Worm (Caenorhabditis elegans) whole organism, late embryonic: ENCODE measurements around the gene K12H6.6.

ENCODE experiments used
- fkh-6 ChIP-seq: sonication (generic microtip); optimal IDR thresholded peaks from 2 replicates; lab custom pipeline; 2016; ENCODE audit warnings: missing genetic modification characterization, missing compliant biosample characterization
- nhr-11 ChIP-seq: fragments of 150-350 bp; optimal IDR thresholded peaks from 2 replicates; lab custom pipeline; 2014; ENCODE audit warnings: missing biosample characterization, missing genetic modification characterization
- tbx-2 ChIP-seq: sonication (generic microtip); optimal IDR thresholded peaks from 2 replicates; lab custom pipeline; 2016; ENCODE audit warnings: missing genetic modification characterization, missing compliant biosample characterization

DNA sequence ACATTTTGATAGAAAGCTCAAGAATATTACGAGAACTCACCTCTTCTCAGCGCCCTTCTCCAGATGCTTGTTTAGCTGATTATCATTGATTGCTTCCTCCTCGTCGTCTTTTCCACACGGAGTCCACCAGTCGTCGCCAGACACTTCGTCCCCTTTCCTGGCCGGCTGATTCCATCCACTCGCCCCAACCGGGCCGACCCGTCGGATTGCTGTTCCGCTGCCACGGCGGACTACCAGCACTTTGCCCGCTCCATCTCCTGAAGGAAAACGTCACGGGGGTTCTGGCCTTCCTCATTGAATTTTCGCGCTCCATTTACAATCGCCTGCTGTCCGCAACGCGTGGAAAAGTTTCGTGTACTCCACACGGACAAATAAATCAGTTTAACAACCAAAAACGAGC is 47.7 kb downstream of the K12H6.6 start:
- no peak for TF ChIP-seq fkh-6 (tag; lab: Kevin White, UChicago)
- TF ChIP-seq nhr-11: no peak
- no peak for TF ChIP-seq tbx-2
